Fruit fly (Drosophila melanogaster) whole organism, embryonic: ENCODE measurements around the gene CG11342.

ENCODE experiments used
- Atf-2 ChIP-seq: fragments of 200-800 bp; sonication (Bioruptor generic); optimal IDR thresholded peaks from 2 replicates; lab custom pipeline; 2016; ENCODE audit warnings: missing biosample characterization, missing genetic modification characterization
- Bdp1 ChIP-seq: fragments of 200-800 bp; sonication (Bioruptor generic); optimal IDR thresholded peaks from 3 replicates; lab custom pipeline; 2016; ENCODE audit warnings: missing biosample characterization, missing genetic modification characterization
- CG10147 ChIP-seq: fragments of 200-800 bp; sonication (Bioruptor generic); optimal IDR thresholded peaks from 2 replicates; lab custom pipeline; 2019; ENCODE audit warnings: missing biosample characterization, mild to moderate bottlenecking, missing genetic modification characterization, moderate library complexity
- CG10979 ChIP-seq: fragments of 200-800 bp; sonication (Bioruptor generic); optimal IDR thresholded peaks from 2 replicates; lab custom pipeline; 2018; ENCODE audit warnings: missing biosample characterization, mild to moderate bottlenecking, missing genetic modification characterization, moderate library complexity
- CG11696 ChIP-seq: fragments of 200-800 bp; sonication (Bioruptor generic); IDR thresholded peaks from 2 replicates; pipeline ENCODE4 v1.3.6; 2022; ENCODE audit warnings: missing biosample characterization, missing genetic modification characterization
- CG13775 ChIP-seq: fragments of 200-800 bp; sonication (Bioruptor generic); optimal IDR thresholded peaks from 3 replicates; lab custom pipeline; 2017; ENCODE audit warnings: missing biosample characterization, mild to moderate bottlenecking, missing genetic modification characterization
- CG17361 ChIP-seq: fragments of 200-800 bp; sonication (Bioruptor generic); IDR thresholded peaks from 3 replicates; pipeline ENCODE4 v1.3.6; 2022; ENCODE audit warnings: missing biosample characterization, missing genetic modification characterization
- CG18619 ChIP-seq: fragments of 200-800 bp; sonication (Bioruptor generic); optimal IDR thresholded peaks from 3 replicates; lab custom pipeline; 2017; ENCODE audit warnings: missing biosample characterization, mild to moderate bottlenecking, missing genetic modification characterization
- CG2875 ChIP-seq: fragments of 200-800 bp; sonication (Bioruptor generic); optimal IDR thresholded peaks from 2 replicates; lab custom pipeline; 2017; ENCODE audit warnings: missing biosample characterization, mild to moderate bottlenecking, missing genetic modification characterization, missing genetic modification reagents
- CG33213 ChIP-seq: fragments of 200-800 bp; sonication (Bioruptor generic); optimal IDR thresholded peaks from 3 replicates; lab custom pipeline; 2016; ENCODE audit warnings: missing biosample characterization, missing genetic modification characterization
- CG3847 ChIP-seq: fragments of 200-800 bp; sonication (Bioruptor generic); IDR thresholded peaks from 2 replicates; pipeline ENCODE4 v1.3.6; 2022; ENCODE audit warnings: missing biosample characterization, missing genetic modification characterization
- CG43689 ChIP-seq: fragments of 200-800 bp; sonication (Bioruptor generic); IDR thresholded peaks from 2 replicates; pipeline ENCODE4 v1.3.6; 2022; ENCODE audit warnings: missing biosample characterization, missing genetic modification characterization
- CG6254 ChIP-seq: fragments of 200-800 bp; sonication (Bioruptor generic); optimal IDR thresholded peaks from 3 replicates; lab custom pipeline; 2017; ENCODE audit warnings: mild to moderate bottlenecking, missing biosample characterization, missing genetic modification reagents, missing genetic modification characterization
- CG6765 ChIP-seq: fragments of 200-800 bp; sonication (Bioruptor generic); optimal IDR thresholded peaks from 3 replicates; lab custom pipeline; 2017; ENCODE audit warnings: missing biosample characterization, mild to moderate bottlenecking, missing genetic modification characterization
- CG7271 ChIP-seq: fragments of 200-800 bp; sonication (Bioruptor generic); optimal IDR thresholded peaks from 2 replicates; lab custom pipeline; 2018; ENCODE audit warnings: missing biosample characterization, mild to moderate bottlenecking, missing genetic modification characterization, moderate library complexity
- CG7357 ChIP-seq: fragments of 200-800 bp; sonication (Bioruptor generic); IDR thresholded peaks from 3 replicates; pipeline ENCODE4 v1.3.6; 2022; ENCODE audit warnings: missing biosample characterization, missing genetic modification characterization
- CG8388 ChIP-seq: fragments of 200-800 bp; sonication (Bioruptor generic); optimal IDR thresholded peaks from 2 replicates; lab custom pipeline; 2019; ENCODE audit warnings: missing biosample characterization, mild to moderate bottlenecking, missing genetic modification characterization, moderate library complexity
- D ChIP-seq, 2 experiments: fragments of 200-800 bp in 1 of 2; fragments of >200 bp in 1 of 2; sonication (Bioruptor generic) in 1 of 2; optimal IDR thresholded peaks; 2 replicates in 1 of 2; 3 replicates in 1 of 2; lab custom pipeline; 2017; ENCODE audit warnings: mild to moderate bottlenecking in 1 of 2, missing biosample characterization in 1 of 2, missing genetic modification characterization in 1 of 2, missing genetic modification reagents in 1 of 2
- Dll ChIP-seq: fragments of 200-800 bp; sonication (Bioruptor generic); IDR thresholded peaks from 4 replicates; pipeline ENCODE4 v1.3.6; 2022; ENCODE audit warnings: missing biosample characterization, missing genetic modification characterization; ENCODE audit not compliant: partially characterized antibody
- Doc3 ChIP-seq: fragments of 200-800 bp; sonication (Bioruptor generic); IDR thresholded peaks from 3 replicates; pipeline ENCODE4 v1.3.6; 2022; ENCODE audit warnings: missing biosample characterization, missing genetic modification characterization; ENCODE audit not compliant: partially characterized antibody
- Ets65A ChIP-seq: fragments of 200-800 bp; sonication (Bioruptor generic); peaks from one replicate; lab custom pipeline; 2016; ENCODE audit warnings: missing biosample characterization, missing genetic modification characterization
- Hr51 ChIP-seq, 2 experiments: fragments of 200-800 bp; sonication (Bioruptor generic); optimal IDR thresholded peaks; 2 replicates in 1 of 2; 3 replicates in 1 of 2; lab custom pipeline; 2016 to 2018; ENCODE audit warnings: missing biosample characterization in 2 of 2, missing genetic modification characterization in 2 of 2, mild to moderate bottlenecking in 1 of 2, moderate library complexity in 1 of 2
- MBD-R2 ChIP-seq: fragments of 200-800 bp; sonication (Bioruptor generic); IDR thresholded peaks from 2 replicates; pipeline ENCODE4 v1.3.6; 2022; ENCODE audit warnings: missing biosample characterization, missing genetic modification characterization
- Mes4 ChIP-seq: fragments of 200-800 bp; sonication (Bioruptor generic); optimal IDR thresholded peaks from 2 replicates; lab custom pipeline; 2016; ENCODE audit warnings: missing biosample characterization, missing genetic modification characterization
- Myb ChIP-seq: fragments of 200-800 bp; sonication (Bioruptor generic); optimal IDR thresholded peaks from 2 replicates; lab custom pipeline; 2016; ENCODE audit warnings: missing biosample characterization, missing genetic modification characterization
- Poxn ChIP-seq: fragments of 200-800 bp; sonication (Bioruptor generic); IDR thresholded peaks from 2 replicates; pipeline ENCODE4 v1.3.6; 2022; ENCODE audit warnings: missing biosample characterization, missing genetic modification characterization
- Rx ChIP-seq: fragments of 200-800 bp; sonication (Bioruptor generic); IDR thresholded peaks from 2 replicates; pipeline ENCODE4 v1.3.6; 2022; ENCODE audit warnings: missing biosample characterization, missing genetic modification characterization
- Sry-β ChIP-seq: fragments of 200-800 bp; sonication (Bioruptor generic); optimal IDR thresholded peaks from 2 replicates; lab custom pipeline; 2018; ENCODE audit warnings: missing biosample characterization, mild to moderate bottlenecking, missing genetic modification characterization, moderate library complexity
- TFAM ChIP-seq: fragments of 200-800 bp; sonication (Bioruptor generic); optimal IDR thresholded peaks from 2 replicates; lab custom pipeline; 2017; ENCODE audit warnings: missing biosample characterization, missing genetic modification characterization, inconsistent platforms
- Xrp1 ChIP-seq: fragments of 200-800 bp; sonication (Bioruptor generic); IDR thresholded peaks from 2 replicates; pipeline ENCODE4 v1.3.6; 2022; ENCODE audit warnings: missing biosample characterization, missing genetic modification characterization
- ato ChIP-seq: fragments of 200-800 bp; sonication (Bioruptor generic); IDR thresholded peaks from 2 replicates; pipeline ENCODE4 v1.3.6; 2022; ENCODE audit warnings: missing biosample characterization, missing genetic modification characterization; ENCODE audit not compliant: partially characterized antibody
- disco-r ChIP-seq: fragments of 200-800 bp; sonication (Bioruptor generic); optimal IDR thresholded peaks from 2 replicates; lab custom pipeline; 2016; ENCODE audit warnings: missing biosample characterization, missing genetic modification characterization
- ems ChIP-seq: fragments of 200-800 bp; sonication (Bioruptor generic); optimal IDR thresholded peaks from 3 replicates; lab custom pipeline; 2016; ENCODE audit warnings: missing biosample characterization, missing genetic modification characterization
- fd64A ChIP-seq: fragments of 200-800 bp; sonication (Bioruptor generic); optimal IDR thresholded peaks from 3 replicates; lab custom pipeline; 2018; ENCODE audit warnings: missing biosample characterization, mild to moderate bottlenecking, missing genetic modification characterization
- gcm ChIP-seq: fragments of 200-800 bp; sonication (Bioruptor generic); optimal IDR thresholded peaks from 2 replicates; lab custom pipeline; 2019; ENCODE audit warnings: missing biosample characterization, mild to moderate bottlenecking, missing genetic modification characterization, moderate library complexity
- her ChIP-seq: fragments of 200-800 bp; sonication (Bioruptor generic); optimal IDR thresholded peaks from 2 replicates; lab custom pipeline; 2016; ENCODE audit warnings: missing biosample characterization, missing genetic modification characterization
- kay ChIP-seq: fragments of 200-800 bp; sonication (Bioruptor generic); optimal IDR thresholded peaks from 2 replicates; lab custom pipeline; 2016; ENCODE audit warnings: missing biosample characterization, missing genetic modification characterization
- nerfin-1 ChIP-seq: fragments of 200-800 bp; sonication (Bioruptor generic); optimal IDR thresholded peaks from 3 replicates; lab custom pipeline; 2019; ENCODE audit warnings: missing biosample characterization, mild to moderate bottlenecking, missing genetic modification characterization, moderate library complexity
- pfk ChIP-seq: fragments of 200-800 bp; sonication (Bioruptor generic); optimal IDR thresholded peaks from 2 replicates; lab custom pipeline; 2018; ENCODE audit warnings: missing biosample characterization, mild to moderate bottlenecking, missing genetic modification characterization, moderate library complexity
- phol ChIP-seq: fragments of 200-800 bp; sonication (Bioruptor generic); optimal IDR thresholded peaks from 3 replicates; lab custom pipeline; 2018; ENCODE audit warnings: missing biosample characterization, mild to moderate bottlenecking, missing genetic modification characterization, moderate library complexity
- row ChIP-seq: fragments of 200-800 bp; sonication (Bioruptor generic); IDR thresholded peaks from 3 replicates; pipeline ENCODE4 v1.3.6; 2022; ENCODE audit warnings: missing biosample characterization, missing genetic modification characterization
- sd ChIP-seq: fragments of 200-800 bp; sonication (Bioruptor generic); optimal IDR thresholded peaks from 3 replicates; lab custom pipeline; 2018; ENCODE audit warnings: missing biosample characterization, mild to moderate bottlenecking, missing genetic modification characterization, moderate library complexity
- sens ChIP-seq: fragments of 200-800 bp; sonication (Bioruptor generic); peaks from one replicate; lab custom pipeline; 2016; ENCODE audit warnings: missing biosample characterization, missing genetic modification characterization
- sim ChIP-seq: fragments of 200-800 bp; sonication (Bioruptor generic); IDR thresholded peaks from 2 replicates; pipeline ENCODE4 v1.3.6; 2022; ENCODE audit warnings: missing biosample characterization, missing genetic modification characterization
- sr ChIP-seq: fragments of 200-800 bp; sonication (Bioruptor generic); IDR thresholded peaks from 3 replicates; pipeline ENCODE4 v1.3.6; 2022; ENCODE audit warnings: missing biosample characterization, missing genetic modification characterization
- tap ChIP-seq: fragments of 200-800 bp; optimal IDR thresholded peaks from 3 replicates; lab custom pipeline; 2019; ENCODE audit warnings: missing biosample characterization, mild to moderate bottlenecking, missing genetic modification characterization, moderate library complexity
- toy ChIP-seq: fragments of 200-800 bp; sonication (Bioruptor generic); IDR thresholded peaks from 2 replicates; pipeline ENCODE4 v1.3.6; 2022; ENCODE audit warnings: missing biosample characterization, missing genetic modification characterization
- tup ChIP-seq: fragments of 200-800 bp; sonication (Bioruptor generic); optimal IDR thresholded peaks from 2 replicates; lab custom pipeline; 2016; ENCODE audit warnings: missing biosample characterization, mild to moderate bottlenecking, missing genetic modification characterization, moderate library complexity
- twi ChIP-seq: fragments of 200-800 bp; optimal IDR thresholded peaks from 2 replicates; lab custom pipeline; 2019; ENCODE audit warnings: missing biosample characterization, mild to moderate bottlenecking, missing genetic modification characterization, moderate library complexity
- tx ChIP-seq: fragments of 200-800 bp; sonication (Bioruptor generic); optimal IDR thresholded peaks from 2 replicates; lab custom pipeline; 2016; ENCODE audit warnings: missing biosample characterization, missing genetic modification characterization
- zen ChIP-seq: fragments of 200-800 bp; sonication (Bioruptor generic); optimal IDR thresholded peaks from 3 replicates; lab custom pipeline; 2018; ENCODE audit warnings: missing biosample characterization, mild to moderate bottlenecking, missing genetic modification characterization, moderate library complexity

Gene CG11342

dm6 chr3L:4389104-4389503 is 21.8 kb upstream of the CG11342 start (continued):
- 0 out of 2 replicates have a peak, but pooled peaks have one; percentile 13 for TF ChIP-seq Xrp1 (GFP tag; lab: Robert Waterston, UW)

- TF ChIP-seq Hr51 (GFP tag; optimal IDR thresholded peaks at IDR 0.05; lab: Kevin White, UChicago) (no peak), TFAM (GFP tag; lab: Kevin White, UChicago) (no peak), sr (peak; percentile 68; the same call in 2 of the 3 replicates), CG10147 (no peak), CG11696 (GFP tag; lab: Robert Waterston, UW) (no peak), Ets65A (peak; percentile 63), CG3847 (GFP tag; lab: Robert Waterston, UW) (no peak), CG2875 (no peak), row (GFP tag; lab: Robert Waterston, UW) (0 out of 3 replicates have a peak, but pooled peaks have one; percentile 1), CG18619 (GFP tag; lab: Kevin White, UChicago) (no peak), tx (GFP tag; lab: Kevin White, UChicago) (no peak), CG43689 (GFP tag; lab: Robert Waterston, UW) (no peak), tap (tag; lab: Kevin White, UChicago) (no peak), Myb (GFP tag; lab: Kevin White, UChicago) (no peak), toy (no peak), Mes4 (GFP tag; lab: Kevin White, UChicago) (no peak), D (optimal IDR thresholded peaks at IDR 0.05; lab: Kevin White, UChicago) (no peak), D (GFP tag; optimal IDR thresholded peaks at IDR 0.05; lab: Kevin White, UChicago) (no peak), CG6254 (no peak), CG13775 (GFP tag; lab: Kevin White, UChicago) (no peak), Bdp1 (no peak), CG6765 (no peak), ato (GFP tag; lab: Robert Waterston, UW) (no peak), kay (GFP tag; lab: Kevin White, UChicago) (no peak), CG33213 (no peak), tup (GFP tag; lab: Kevin White, UChicago) (no peak), sim (GFP tag; lab: Robert Waterston, UW) (no peak), pfk (no peak), CG8388 (GFP tag; lab: Kevin White, UChicago) (no peak), CG17361 (GFP tag; lab: Robert Waterston, UW) (no peak), ems (GFP tag; lab: Kevin White, UChicago) (no peak), Rx (GFP tag; lab: Robert Waterston, UW) (no peak), Dll (GFP tag; lab: Robert Waterston, UW) (no peak), fd64A (GFP tag; lab: Kevin White, UChicago) (no peak), Doc3 (GFP tag; lab: Robert Waterston, UW) (no peak), Poxn (no peak), sens (GFP tag; lab: Kevin White, UChicago) (peak; percentile 65), sd (peak; percentile 87)
Measured at dm6 chr3L:4388215-4388614, 21.0 kb upstream of the CG11342 start.

- TF ChIP-seq zen (tag; lab: Kevin White, UChicago) (no peak), pfk (no peak), nerfin-1 (tag; lab: Kevin White, UChicago) (peak; percentile 1), phol (tag; lab: Kevin White, UChicago) (no peak), twi (tag; lab: Kevin White, UChicago) (no peak), gcm (GFP tag; lab: Kevin White, UChicago) (no peak), CG7357 (GFP tag; lab: Robert Waterston, UW) (no peak), her (no peak), CG10979 (tag; lab: Kevin White, UChicago) (no peak), Sry-β (GFP tag; lab: Kevin White, UChicago) (peak; percentile 86), Atf-2 (GFP tag; lab: Kevin White, UChicago) (no peak), disco-r (no peak), sens (GFP tag; lab: Kevin White, UChicago) (no peak), MBD-R2 (no peak), CG7271 (tag; lab: Kevin White, UChicago) (peak; percentile 58)
Measured at dm6 chr3L:4384326-4384662, 17.0 kb upstream of the CG11342 start, which contains the start of gene slow. TSS of gene slow (plus strand) at chr3L:4384442.
